Fruit fly (Drosophila melanogaster): Measurements from ENCODE around the gene eIF3e.

Gene eIF3e

DNA sequence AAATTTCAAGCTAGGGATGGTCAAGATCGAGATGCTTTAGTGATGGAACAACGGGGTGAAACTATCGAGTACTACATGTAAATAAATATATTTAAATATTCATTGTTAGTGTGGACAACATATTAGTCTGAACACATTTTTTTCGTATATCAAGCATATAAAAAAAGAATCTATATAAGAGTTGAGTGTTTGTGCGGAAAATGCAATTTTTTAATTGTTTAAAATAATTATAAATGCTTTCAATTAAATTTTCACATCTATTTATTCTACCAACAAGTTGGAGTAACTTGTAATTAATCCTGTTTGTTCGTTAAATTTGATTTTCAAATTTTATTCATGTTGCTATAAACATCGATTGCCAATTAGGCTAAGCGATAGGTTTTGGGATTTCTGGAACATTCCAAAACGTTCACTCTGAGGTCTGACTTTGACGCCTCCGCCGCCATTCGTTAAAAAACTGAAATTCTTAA is 7.0 kb downstream of the eIF3e start, which contains the start of the genes mus302 and CG9705 (continued):
- no peak for TF ChIP-seq aop (GFP tag; IDR thresholded peaks at IDR 0.05)
- TF ChIP-seq row (GFP tag; IDR thresholded peaks at IDR 0.05): peak; percentile 87
- TF ChIP-seq eve (GFP tag; optimal IDR thresholded peaks at IDR 0.05): no peak
- no peak for TF ChIP-seq CG6765 (GFP tag; optimal IDR thresholded peaks at IDR 0.05)
- TF ChIP-seq CG18764 (GFP tag; optimal IDR thresholded peaks at IDR 0.05): no peak
- peak; percentile 80 for TF ChIP-seq Med (GFP tag)
- TF ChIP-seq ro (GFP tag; IDR thresholded peaks at IDR 0.05): no peak
- TF ChIP-seq pho (GFP tag; optimal IDR thresholded peaks at IDR 0.05): no peak
- TF ChIP-seq p53 (GFP tag; optimal IDR thresholded peaks at IDR 0.05): no peak
- peak; percentile 31 for TF ChIP-seq CG8290 (GFP tag; optimal IDR thresholded peaks at IDR 0.05)
- no peak for TF ChIP-seq CG8290 (tag; optimal IDR thresholded peaks at IDR 0.05)
- peak; percentile 51 for TF ChIP-seq CG18262 (tag; optimal IDR thresholded peaks at IDR 0.05)
- no peak for TF ChIP-seq Jarid2 (GFP tag; optimal IDR thresholded peaks at IDR 0.05)
- TF ChIP-seq CG14667 (GFP tag; IDR thresholded peaks at IDR 0.05): peak; percentile 38; the same call in 1 of the 2 replicates
- no peak for TF ChIP-seq chn (GFP tag; optimal IDR thresholded peaks at IDR 0.05)
- peak; percentile 60 for TF ChIP-seq zen (tag; optimal IDR thresholded peaks at IDR 0.05)
- no peak for TF ChIP-seq Kr (GFP tag; optimal IDR thresholded peaks at IDR 0.05)
- peak; percentile 69 for TF ChIP-seq CG10267 (tag; optimal IDR thresholded peaks at IDR 0.05)
- peak; percentile 68 for TF ChIP-seq Dp (GFP tag; optimal IDR thresholded peaks at IDR 0.05)
- peak; percentile 3 for TF ChIP-seq CG10147 (GFP tag; optimal IDR thresholded peaks at IDR 0.05)
- TF ChIP-seq hbn (GFP tag; IDR thresholded peaks at IDR 0.05; ENCODE audit: partially characterized antibody): peak; percentile 62
- no peak for TF ChIP-seq crol (GFP tag; IDR thresholded peaks at IDR 0.05)
- TF ChIP-seq CG12769 (tag; optimal IDR thresholded peaks at IDR 0.05): no peak
- no peak for TF ChIP-seq wor (GFP tag; IDR thresholded peaks at IDR 0.05)
- no peak for TF ChIP-seq jing (GFP tag; optimal IDR thresholded peaks at IDR 0.05)
- no peak for TF ChIP-seq org-1 (GFP tag; optimal IDR thresholded peaks at IDR 0.05)
- TF ChIP-seq CG2199 (GFP tag; IDR thresholded peaks at IDR 0.05): no peak
- TF ChIP-seq CG4328 (GFP tag; optimal IDR thresholded peaks at IDR 0.05): no peak
- TF ChIP-seq gcm2 (GFP tag; optimal IDR thresholded peaks at IDR 0.05): no peak
- no peak for TF ChIP-seq sc (optimal IDR thresholded peaks at IDR 0.05)
- no peak for TF ChIP-seq sc (GFP tag; optimal IDR thresholded peaks at IDR 0.05)
- TF ChIP-seq Lim3 (GFP tag; IDR thresholded peaks at IDR 0.05): no peak
- TF ChIP-seq Gsc (GFP tag; IDR thresholded peaks at IDR 0.05): no peak
- no peak for TF ChIP-seq Dip2 (GFP tag; IDR thresholded peaks at IDR 0.05)
- TF ChIP-seq CG1529 (GFP tag; optimal IDR thresholded peaks at IDR 0.05): no peak
- TF ChIP-seq zen2 (GFP tag; IDR thresholded peaks at IDR 0.05; ENCODE audit: partially characterized antibody): no peak; the same call in 2 of the 3 replicates
- peak; percentile 51 for TF ChIP-seq Dref (GFP tag; IDR thresholded peaks at IDR 0.05)
- TF ChIP-seq CG7928 (GFP tag; optimal IDR thresholded peaks at IDR 0.05): no peak
- peak; percentile 68 for TF ChIP-seq gfzf (GFP tag; optimal IDR thresholded peaks at IDR 0.05)
- no peak for TF ChIP-seq HLHmδ (GFP tag; optimal IDR thresholded peaks at IDR 0.05)
- TF ChIP-seq CG14050 (GFP tag; IDR thresholded peaks at IDR 0.05): no peak
- no peak for TF ChIP-seq Neu2 (GFP tag; optimal IDR thresholded peaks at IDR 0.05; ENCODE audit: borderline replicate concordance)
- no peak for TF ChIP-seq ash1 (GFP tag; optimal IDR thresholded peaks at IDR 0.05)
- peak; percentile 75 for TF ChIP-seq CG16813 (GFP tag; IDR thresholded peaks at IDR 0.05; ENCODE audit: partially characterized antibody)
- peak; percentile 72 for TF ChIP-seq CG13287 (GFP tag; IDR thresholded peaks at IDR 0.05; ENCODE audit: partially characterized antibody)
- TF ChIP-seq bcd (GFP tag; optimal IDR thresholded peaks at IDR 0.05): peak; percentile 20
- no peak for TF ChIP-seq peb (GFP tag; IDR thresholded peaks at IDR 0.05)
- peak; percentile 33; the same call in 1 of the 2 replicates for TF ChIP-seq CG14441 (GFP tag; IDR thresholded peaks at IDR 0.05)
- TF ChIP-seq NFAT (GFP tag; IDR thresholded peaks at IDR 0.05): no peak
- peak; percentile 84 for TF ChIP-seq Dll (GFP tag; IDR thresholded peaks at IDR 0.05; ENCODE audit: partially characterized antibody)
- peak; percentile 56 for TF ChIP-seq amos (GFP tag; IDR thresholded peaks at IDR 0.05; ENCODE audit: partially characterized antibody)
